Fruit fly (Drosophila melanogaster) whole organism, adult: ENCODE data around the gene CG34280.

ENCODE experiments used
- CG11617 ChIP-seq: fragments of 200-800 bp; sonication (Bioruptor generic); optimal IDR thresholded peaks from 2 replicates; lab custom pipeline; 2017; ENCODE audit warnings: mild to moderate bottlenecking, missing biosample characterization, missing genetic modification reagents, missing genetic modification characterization
- CG12768 ChIP-seq: fragments of 200-800 bp; sonication (Bioruptor generic); optimal IDR thresholded peaks from 2 replicates; lab custom pipeline; 2017; ENCODE audit warnings: missing biosample characterization, missing genetic modification characterization, mild to moderate bottlenecking, moderate library complexity, missing genetic modification reagents
- CG14711 ChIP-seq: fragments of 200-800 bp; sonication (Bioruptor generic); optimal IDR thresholded peaks from 2 replicates; lab custom pipeline; 2018; ENCODE audit warnings: missing biosample characterization, mild to moderate bottlenecking, missing genetic modification characterization, moderate library complexity
- CG1620 ChIP-seq: fragments of 200-800 bp; sonication (Bioruptor generic); optimal IDR thresholded peaks from 2 replicates; lab custom pipeline; 2016; ENCODE audit warnings: missing biosample characterization, missing genetic modification characterization
- CG33017 ChIP-seq: fragments of 200-800 bp; sonication (Bioruptor generic); optimal IDR thresholded peaks from 2 replicates; lab custom pipeline; 2018; ENCODE audit warnings: missing biosample characterization, mild to moderate bottlenecking, missing genetic modification characterization, moderate library complexity
- CG5204 ChIP-seq: fragments of 200-800 bp; sonication (Bioruptor generic); optimal IDR thresholded peaks from 2 replicates; lab custom pipeline; 2016; ENCODE audit warnings: missing biosample characterization, missing genetic modification characterization
- CG7045 ChIP-seq: fragments of 200-800 bp; sonication (Bioruptor generic); optimal IDR thresholded peaks from 2 replicates; lab custom pipeline; 2017; ENCODE audit warnings: missing biosample characterization, mild to moderate bottlenecking, missing genetic modification characterization
- CG7101 ChIP-seq: fragments of 200-800 bp; sonication (Bioruptor generic); optimal IDR thresholded peaks from 2 replicates; lab custom pipeline; 2018; ENCODE audit warnings: missing biosample characterization, mild to moderate bottlenecking, missing genetic modification characterization, moderate library complexity
- Clk ChIP-seq: fragments of 200-800 bp; sonication (Bioruptor generic); optimal IDR thresholded peaks from 2 replicates; lab custom pipeline; 2017; ENCODE audit warnings: missing biosample characterization, missing genetic modification characterization
- Crg-1 ChIP-seq: fragments of 200-800 bp; sonication (Bioruptor generic); optimal IDR thresholded peaks from 2 replicates; lab custom pipeline; 2016; ENCODE audit warnings: missing biosample characterization, missing genetic modification characterization
- Hr96 ChIP-seq: fragments of 200-800 bp; sonication (Bioruptor generic); optimal IDR thresholded peaks from 2 replicates; lab custom pipeline; 2016; ENCODE audit warnings: missing biosample characterization, missing genetic modification characterization
- Mnt ChIP-seq: fragments of 200-800 bp; sonication (Bioruptor generic); optimal IDR thresholded peaks from 2 replicates; lab custom pipeline; 2016; ENCODE audit warnings: missing biosample characterization, mild to moderate bottlenecking, missing genetic modification characterization
- bab1 ChIP-seq: fragments of 200-800 bp; sonication (Bioruptor generic); optimal IDR thresholded peaks from 3 replicates; lab custom pipeline; 2019; ENCODE audit warnings: missing biosample characterization, mild to moderate bottlenecking, missing genetic modification characterization, moderate library complexity
- cic ChIP-seq: fragments of 200-800 bp; sonication (Bioruptor generic); optimal IDR thresholded peaks from 2 replicates; lab custom pipeline; 2017; ENCODE audit warnings: missing biosample characterization, mild to moderate bottlenecking, missing genetic modification characterization, moderate library complexity
- cnc ChIP-seq, 2 experiments: fragments of >200 bp; optimal IDR thresholded peaks; 2 replicates each; lab custom pipeline; 2017
- kay ChIP-seq: fragments of 200-800 bp; sonication (Bioruptor generic); peaks from one replicate; lab custom pipeline; 2016; ENCODE audit warnings: missing biosample characterization, missing genetic modification characterization, borderline replicate concordance
- ovo ChIP-seq: fragments of 200-800 bp; sonication (Bioruptor generic); optimal IDR thresholded peaks from 2 replicates; lab custom pipeline; 2016; ENCODE audit warnings: missing biosample characterization, missing genetic modification characterization
- pad ChIP-seq: fragments of 200-800 bp; sonication (Bioruptor generic); optimal IDR thresholded peaks from 3 replicates; lab custom pipeline; 2017; ENCODE audit warnings: missing biosample characterization, missing genetic modification characterization, mild to moderate bottlenecking, moderate library complexity, missing genetic modification reagents
- tj ChIP-seq: fragments of 200-800 bp; sonication (Bioruptor generic); optimal IDR thresholded peaks from 3 replicates; lab custom pipeline; 2017; ENCODE audit warnings: missing biosample characterization, mild to moderate bottlenecking, missing genetic modification characterization, moderate library complexity
- toe ChIP-seq: fragments of 200-800 bp; sonication (Bioruptor generic); optimal IDR thresholded peaks from 2 replicates; lab custom pipeline; 2016; ENCODE audit warnings: missing biosample characterization, missing genetic modification characterization

The CG34280 gene

dm6 chr3R:17377503-17377902 is 26.0 kb downstream of the CG34280 start:
- TF ChIP-seq kay (GFP tag; lab: Kevin White, UChicago): no peak
- TF ChIP-seq Clk (GFP tag; lab: Kevin White, UChicago): no peak
- no peak for TF ChIP-seq toe

- TF ChIP-seq CG14711: no peak
- no peak for TF ChIP-seq Clk (GFP tag; lab: Kevin White, UChicago)
- TF ChIP-seq CG33017 (tag; lab: Kevin White, UChicago): no peak
- TF ChIP-seq Mnt (GFP tag; lab: Kevin White, UChicago): no peak
Observed at dm6 chr3R:17371094-17371493, 32.4 kb downstream of the CG34280 start.

dm6 chr3R:17366023-17366422 is 37.5 kb downstream of the CG34280 start, which contains the start of gene beat-IIa:
Gene beat-IIa, minus strand, starts transcription at chr3R:17366119.
- TF ChIP-seq toe (no peak), CG12768 (no peak), Mnt (GFP tag; lab: Kevin White, UChicago) (no peak), ovo (no peak), kay (GFP tag; lab: Kevin White, UChicago) (no peak), CG1620 (GFP tag; lab: Kevin White, UChicago) (no peak), CG7101 (tag; lab: Kevin White, UChicago) (no peak), bab1 (GFP tag; lab: Kevin White, UChicago) (no peak), cnc (optimal IDR thresholded peaks at IDR 0.05; lab: Kevin White, UChicago) (no peak), pad (GFP tag; lab: Kevin White, UChicago) (no peak), tj (GFP tag; lab: Kevin White, UChicago) (no peak), Hr96 (GFP tag; lab: Kevin White, UChicago) (no peak), CG5204 (GFP tag; lab: Kevin White, UChicago) (no peak), cic (no peak), Crg-1 (GFP tag; lab: Kevin White, UChicago) (no peak), CG14711 (no peak), Clk (GFP tag; lab: Kevin White, UChicago) (no peak), CG11617 (GFP tag; lab: Kevin White, UChicago) (no peak), CG7045 (GFP tag; lab: Kevin White, UChicago) (no peak), CG33017 (tag; lab: Kevin White, UChicago) (no peak)

- TF ChIP-seq ovo: no peak
- no peak for TF ChIP-seq CG11617 (GFP tag; lab: Kevin White, UChicago)
- TF ChIP-seq CG1620 (GFP tag; lab: Kevin White, UChicago): no peak
- no peak for TF ChIP-seq pad (GFP tag; lab: Kevin White, UChicago)
- TF ChIP-seq CG14711: no peak
Observed at dm6 chr3R:17359370-17359769, 44.1 kb downstream of the CG34280 start.
